Fruit fly (Drosophila melanogaster): Measurements from ENCODE around the gene SmydA-3.

The SmydA-3 gene

dm6 chr2L:10800877-10801719, 48.8 kb upstream of the SmydA-3 start, which contains the start of gene CG31869 (continued):
- no peak for TF ChIP-seq sob (GFP tag; IDR thresholded peaks at IDR 0.05)
- no peak for TF ChIP-seq yki (optimal IDR thresholded peaks at IDR 0.05)
- TF ChIP-seq CG7963 (GFP tag; IDR thresholded peaks at IDR 0.05; ENCODE audit: partially characterized antibody), result no peak
- TF ChIP-seq tup (GFP tag; optimal IDR thresholded peaks at IDR 0.05), result no peak
- TF ChIP-seq nerfin-1 (tag; optimal IDR thresholded peaks at IDR 0.05), result no peak
- no peak for TF ChIP-seq CG15696 (tag; optimal IDR thresholded peaks at IDR 0.05)
- TF ChIP-seq twi (tag; optimal IDR thresholded peaks at IDR 0.05), result no peak
- no peak for TF ChIP-seq exex (tag; optimal IDR thresholded peaks at IDR 0.05)
- TF ChIP-seq CG17568 (GFP tag; optimal IDR thresholded peaks at IDR 0.05), result no peak
- TF ChIP-seq Atf6 (GFP tag; IDR thresholded peaks at IDR 0.05), result no peak
- TF ChIP-seq CG14050 (GFP tag; IDR thresholded peaks at IDR 0.05), result no peak
- no peak for TF ChIP-seq knrl (GFP tag; IDR thresholded peaks at IDR 0.05; ENCODE audit: partially characterized antibody)
- no peak for TF ChIP-seq salm (tag; optimal IDR thresholded peaks at IDR 0.05)
- TF ChIP-seq psq (GFP tag; optimal IDR thresholded peaks at IDR 0.05), result no peak
- no peak for TF ChIP-seq chm (GFP tag; IDR thresholded peaks at IDR 0.05)
- no peak for TF ChIP-seq Dek (tag; optimal IDR thresholded peaks at IDR 0.05)
- no peak for TF ChIP-seq unpg (GFP tag; optimal IDR thresholded peaks at IDR 0.05)
- TF ChIP-seq CG6791 (GFP tag; IDR thresholded peaks at IDR 0.05; ENCODE audit: partially characterized antibody), result 0 out of 3 replicates have a peak, but pooled peaks have one; percentile 28
- TF ChIP-seq CG11723 (GFP tag; optimal IDR thresholded peaks at IDR 0.05), result no peak
- 0 out of 2 replicates have a peak, but pooled peaks have one; percentile 10 for TF ChIP-seq Rx (GFP tag; IDR thresholded peaks at IDR 0.05)
- TF ChIP-seq Taf1 (GFP tag; IDR thresholded peaks at IDR 0.05), result no peak
- no peak for TF ChIP-seq CG2875 (GFP tag; optimal IDR thresholded peaks at IDR 0.05)
- no peak for TF ChIP-seq Nf-YC (tag; optimal IDR thresholded peaks at IDR 0.05)
- no peak for TF ChIP-seq YL-1 (GFP tag; optimal IDR thresholded peaks at IDR 0.05)
- 0 out of 3 replicates have a peak, but pooled peaks have one; percentile 10 for TF ChIP-seq CG34422 (GFP tag; IDR thresholded peaks at IDR 0.05)
- no peak for TF ChIP-seq CG12104 (GFP tag; optimal IDR thresholded peaks at IDR 0.05)
- TF ChIP-seq chif (GFP tag; optimal IDR thresholded peaks at IDR 0.05), result no peak
- no peak for TF ChIP-seq CG10321 (GFP tag; IDR thresholded peaks at IDR 0.05)
- no peak for TF ChIP-seq CG2712 (tag; optimal IDR thresholded peaks at IDR 0.05)
- TF ChIP-seq CG11560 (tag; IDR thresholded peaks at IDR 0.05), result no peak
- TF ChIP-seq Opbp (GFP tag; IDR thresholded peaks at IDR 0.05; ENCODE audit: partially characterized antibody), result no peak
- no peak for TF ChIP-seq z (GFP tag; IDR thresholded peaks at IDR 0.05)
- no peak for TF ChIP-seq Max (GFP tag; optimal IDR thresholded peaks at IDR 0.05)
- TF ChIP-seq CG2120 (GFP tag; optimal IDR thresholded peaks at IDR 0.05), result peak; percentile 34
- TF ChIP-seq eyg (GFP tag; optimal IDR thresholded peaks at IDR 0.05), result no peak
- TF ChIP-seq CG1603 (tag; optimal IDR thresholded peaks at IDR 0.05), result no peak
- TF ChIP-seq gsb (GFP tag; IDR thresholded peaks at IDR 0.05), result no peak
- TF ChIP-seq repo (GFP tag; optimal IDR thresholded peaks at IDR 0.05), result no peak
- no peak for TF ChIP-seq fd102C (GFP tag; optimal IDR thresholded peaks at IDR 0.05)
- no peak for TF ChIP-seq CG8478 (optimal IDR thresholded peaks at IDR 0.05)
- TF ChIP-seq CG8290 (GFP tag; optimal IDR thresholded peaks at IDR 0.05), result no peak
- no peak for TF ChIP-seq CG8290 (tag; optimal IDR thresholded peaks at IDR 0.05)
- TF ChIP-seq Dref (GFP tag; IDR thresholded peaks at IDR 0.05), result no peak
- no peak for TF ChIP-seq fu2 (GFP tag; optimal IDR thresholded peaks at IDR 0.05)
- TF ChIP-seq CG1647 (GFP tag; optimal IDR thresholded peaks at IDR 0.05), result no peak
- TF ChIP-seq CG14014 (GFP tag; IDR thresholded peaks at IDR 0.05), result peak; percentile 31; the same call in 1 of the 2 replicates
- no peak for TF ChIP-seq NfI (GFP tag; optimal IDR thresholded peaks at IDR 0.05)
- TF ChIP-seq Hmx (GFP tag; optimal IDR thresholded peaks at IDR 0.05), result no peak
- no peak for TF ChIP-seq cad (GFP tag; optimal IDR thresholded peaks at IDR 0.05)
- no peak for TF ChIP-seq CG15479 (GFP tag; optimal IDR thresholded peaks at IDR 0.05)
- peak; percentile 38; the same call in 1 of the 3 replicates for TF ChIP-seq dysf (GFP tag; IDR thresholded peaks at IDR 0.05)

Data from whole organism, embryonic.